Fruit fly (Drosophila melanogaster) whole organism, embryonic: ENCODE data around the gene Usp5.

Experiments used
- CG10147 ChIP-seq: fragments of 200-800 bp; sonication (Bioruptor generic); optimal IDR thresholded peaks from 2 replicates; lab custom pipeline; 2019; ENCODE audit warnings: missing biosample characterization, mild to moderate bottlenecking, missing genetic modification characterization, moderate library complexity
- CG11398 ChIP-seq: fragments of 200-800 bp; sonication (Bioruptor generic); optimal IDR thresholded peaks from 2 replicates; lab custom pipeline; 2016; ENCODE audit warnings: missing biosample characterization, missing genetic modification characterization
- CG12236 ChIP-seq: fragments of 200-800 bp; sonication (Bioruptor generic); optimal IDR thresholded peaks from 2 replicates; lab custom pipeline; 2016; ENCODE audit warnings: missing biosample characterization, missing genetic modification characterization
- CG16779 ChIP-seq: fragments of 200-800 bp; sonication (Bioruptor generic); IDR thresholded peaks from 2 replicates; pipeline ENCODE4 v1.3.6; 2022; ENCODE audit warnings: missing biosample characterization, missing genetic modification characterization
- CG2202 ChIP-seq: fragments of 200-800 bp; sonication (Bioruptor generic); optimal IDR thresholded peaks from 2 replicates; lab custom pipeline; 2018; ENCODE audit warnings: missing biosample characterization, mild to moderate bottlenecking, missing genetic modification characterization
- CG32532 ChIP-seq: fragments of 200-800 bp; sonication (Bioruptor generic); IDR thresholded peaks from 2 replicates; pipeline ENCODE4 v1.3.6; 2022; ENCODE audit warnings: missing biosample characterization, missing genetic modification characterization
- CG5245 ChIP-seq: fragments of 200-800 bp; sonication (Bioruptor generic); optimal IDR thresholded peaks from 3 replicates; lab custom pipeline; 2016; ENCODE audit warnings: missing biosample characterization, missing genetic modification characterization
- CG6175 ChIP-seq: fragments of 200-800 bp; sonication (Bioruptor generic); IDR thresholded peaks from 3 replicates; pipeline ENCODE4 v1.3.6; 2022; ENCODE audit warnings: missing biosample characterization, missing genetic modification characterization
- CG6272 ChIP-seq: fragments of 200-800 bp; sonication (Bioruptor generic); IDR thresholded peaks from 2 replicates; pipeline ENCODE4 v1.3.6; 2022; ENCODE audit warnings: missing biosample characterization, missing genetic modification characterization
- CG6683 ChIP-seq: fragments of 200-800 bp; sonication (Bioruptor generic); optimal IDR thresholded peaks from 2 replicates; lab custom pipeline; 2017; ENCODE audit warnings: missing biosample characterization, mild to moderate bottlenecking, missing genetic modification characterization, missing genetic modification reagents
- CG7928 ChIP-seq: fragments of 200-800 bp; sonication (Bioruptor generic); optimal IDR thresholded peaks from 2 replicates; lab custom pipeline; 2017; ENCODE audit warnings: missing biosample characterization, mild to moderate bottlenecking, missing genetic modification characterization
- CG7987 ChIP-seq: fragments of 200-800 bp; sonication (Bioruptor generic); optimal IDR thresholded peaks from 2 replicates; lab custom pipeline; 2018; ENCODE audit warnings: missing biosample characterization, mild to moderate bottlenecking, missing genetic modification characterization, moderate library complexity
- CG8281 ChIP-seq: fragments of 200-800 bp; sonication (Bioruptor generic); optimal IDR thresholded peaks from 2 replicates; lab custom pipeline; 2018; ENCODE audit warnings: missing biosample characterization, mild to moderate bottlenecking, missing genetic modification characterization, moderate library complexity
- CHES-1-like ChIP-seq: fragments of 200-800 bp; sonication (Bioruptor generic); optimal IDR thresholded peaks from 2 replicates; lab custom pipeline; 2016; ENCODE audit warnings: missing biosample characterization, missing genetic modification characterization
- Camta ChIP-seq: fragments of 200-800 bp; sonication (Bioruptor generic); optimal IDR thresholded peaks from 2 replicates; lab custom pipeline; 2016; ENCODE audit warnings: missing biosample characterization, missing genetic modification characterization
- D ChIP-seq, 2 experiments: fragments of 200-800 bp in 1 of 2; fragments of >200 bp in 1 of 2; sonication (Bioruptor generic) in 1 of 2; optimal IDR thresholded peaks; 2 replicates in 1 of 2; 3 replicates in 1 of 2; lab custom pipeline; 2017; ENCODE audit warnings: mild to moderate bottlenecking in 1 of 2, missing biosample characterization in 1 of 2, missing genetic modification characterization in 1 of 2, missing genetic modification reagents in 1 of 2
- Doc3 ChIP-seq: fragments of 200-800 bp; sonication (Bioruptor generic); IDR thresholded peaks from 3 replicates; pipeline ENCODE4 v1.3.6; 2022; ENCODE audit warnings: missing biosample characterization, missing genetic modification characterization; ENCODE audit not compliant: partially characterized antibody
- GATAe ChIP-seq: fragments of 200-800 bp; sonication (Bioruptor generic); conservative IDR thresholded peaks from 2 replicates; pipeline ENCODE4 v1.3.6; 2022; ENCODE audit warnings: missing biosample characterization, missing genetic modification characterization
- HLH3B ChIP-seq: fragments of 200-800 bp; sonication (Bioruptor generic); IDR thresholded peaks from 2 replicates; pipeline ENCODE4 v1.3.6; 2022; ENCODE audit warnings: missing biosample characterization, missing genetic modification characterization
- HLHmδ ChIP-seq: fragments of 200-800 bp; sonication (Bioruptor generic); optimal IDR thresholded peaks from 2 replicates; lab custom pipeline; 2018; ENCODE audit warnings: missing biosample characterization, mild to moderate bottlenecking, missing genetic modification characterization, moderate library complexity
- MTF-1 ChIP-seq: fragments of 200-800 bp; sonication (Bioruptor generic); optimal IDR thresholded peaks from 2 replicates; lab custom pipeline; 2018; ENCODE audit warnings: missing biosample characterization, mild to moderate bottlenecking, missing genetic modification characterization, borderline replicate concordance
- NC2α ChIP-seq: fragments of 200-800 bp; sonication (Bioruptor generic); optimal IDR thresholded peaks from 2 replicates; lab custom pipeline; 2016; ENCODE audit warnings: missing biosample characterization, missing genetic modification characterization
- Sox100B ChIP-seq: fragments of 200-800 bp; sonication (Bioruptor generic); optimal IDR thresholded peaks from 3 replicates; lab custom pipeline; 2018; ENCODE audit warnings: missing biosample characterization, mild to moderate bottlenecking, missing genetic modification characterization
- Sry-β ChIP-seq: fragments of 200-800 bp; sonication (Bioruptor generic); optimal IDR thresholded peaks from 2 replicates; lab custom pipeline; 2018; ENCODE audit warnings: missing biosample characterization, mild to moderate bottlenecking, missing genetic modification characterization, moderate library complexity
- YL-1 ChIP-seq: fragments of 200-800 bp; sonication (Bioruptor generic); optimal IDR thresholded peaks from 3 replicates; lab custom pipeline; 2017; ENCODE audit warnings: missing biosample characterization, mild to moderate bottlenecking, missing genetic modification characterization
- amos ChIP-seq: fragments of 200-800 bp; sonication (Bioruptor generic); IDR thresholded peaks from 2 replicates; pipeline ENCODE4 v1.3.6; 2022; ENCODE audit warnings: missing biosample characterization, missing genetic modification characterization; ENCODE audit not compliant: partially characterized antibody
- bab2 ChIP-seq: fragments of 200-800 bp; sonication (Bioruptor generic); optimal IDR thresholded peaks from 2 replicates; lab custom pipeline; 2016; ENCODE audit warnings: missing biosample characterization, missing genetic modification characterization
- cad ChIP-seq: fragments of >200 bp; optimal IDR thresholded peaks from 2 replicates; lab custom pipeline; 2017; ENCODE audit warnings: missing biosample characterization, missing genetic modification characterization
- chif ChIP-seq, 2 experiments: fragments of 200-800 bp; sonication (Bioruptor generic); optimal IDR thresholded peaks; 3 replicates each; lab custom pipeline; 2016; ENCODE audit warnings: missing biosample characterization in 2 of 2, missing genetic modification characterization in 2 of 2
- chm ChIP-seq: fragments of 200-800 bp; sonication (Bioruptor generic); IDR thresholded peaks from 2 replicates; pipeline ENCODE4 v1.3.6; 2022; ENCODE audit warnings: missing biosample characterization, missing genetic modification characterization
- chn ChIP-seq: fragments of 200-800 bp; sonication (Bioruptor generic); optimal IDR thresholded peaks from 2 replicates; lab custom pipeline; 2016; ENCODE audit warnings: missing biosample characterization, missing genetic modification characterization
- corto ChIP-seq: fragments of 200-800 bp; sonication (Bioruptor generic); optimal IDR thresholded peaks from 2 replicates; lab custom pipeline; 2016; ENCODE audit warnings: missing biosample characterization, mild to moderate bottlenecking, missing genetic modification characterization, moderate library complexity
- crc ChIP-seq: fragments of 200-800 bp; sonication (Bioruptor generic); optimal IDR thresholded peaks from 2 replicates; lab custom pipeline; 2016; ENCODE audit warnings: missing biosample characterization, missing genetic modification characterization
- dimm ChIP-seq: fragments of 200-800 bp; sonication (Bioruptor generic); IDR thresholded peaks from 2 replicates; pipeline ENCODE4 v1.3.6; 2022; ENCODE audit warnings: missing biosample characterization, missing genetic modification characterization
- disco-r ChIP-seq: fragments of 200-800 bp; sonication (Bioruptor generic); optimal IDR thresholded peaks from 2 replicates; lab custom pipeline; 2016; ENCODE audit warnings: missing biosample characterization, missing genetic modification characterization
- eyg ChIP-seq: fragments of 200-800 bp; sonication (Bioruptor generic); optimal IDR thresholded peaks from 3 replicates; lab custom pipeline; 2016; ENCODE audit warnings: missing biosample characterization, missing genetic modification characterization
- fd64A ChIP-seq: fragments of 200-800 bp; sonication (Bioruptor generic); optimal IDR thresholded peaks from 3 replicates; lab custom pipeline; 2018; ENCODE audit warnings: missing biosample characterization, mild to moderate bottlenecking, missing genetic modification characterization
- ftz-f1 ChIP-seq: fragments of 200-800 bp; sonication (Bioruptor generic); optimal IDR thresholded peaks from 2 replicates; lab custom pipeline; 2016; ENCODE audit warnings: missing biosample characterization, missing genetic modification characterization
- grn ChIP-seq: fragments of 200-800 bp; sonication (Bioruptor generic); optimal IDR thresholded peaks from 3 replicates; lab custom pipeline; 2017; ENCODE audit warnings: missing biosample characterization, missing genetic modification characterization
- lola ChIP-seq, 3 experiments: fragments of >200 bp in 2 of 3; fragments of 200-800 bp in 1 of 3; sonication (Bioruptor generic) in 1 of 3; optimal IDR thresholded peaks; 2 replicates each; lab custom pipeline; 2017 to 2019; ENCODE audit warnings: missing biosample characterization in 3 of 3, missing genetic modification characterization in 3 of 3, mild to moderate bottlenecking in 1 of 3, moderate library complexity in 1 of 3
- luna ChIP-seq: fragments of 200-800 bp; sonication (Bioruptor generic); optimal IDR thresholded peaks from 2 replicates; lab custom pipeline; 2016; ENCODE audit warnings: missing biosample characterization, missing genetic modification characterization
- maf-S ChIP-seq: fragments of 200-800 bp; sonication (Bioruptor generic); optimal IDR thresholded peaks from 2 replicates; lab custom pipeline; 2016; ENCODE audit warnings: missing biosample characterization, missing genetic modification characterization
- nerfin-2 ChIP-seq: fragments of 200-800 bp; sonication (Bioruptor generic); IDR thresholded peaks from 2 replicates; pipeline ENCODE4 v1.3.6; 2022; ENCODE audit warnings: missing biosample characterization, missing genetic modification characterization; ENCODE audit not compliant: partially characterized antibody
- otp ChIP-seq: fragments of 200-800 bp; sonication (Bioruptor generic); IDR thresholded peaks from 3 replicates; pipeline ENCODE4, ENCODE4 v1.3.6; 2022; ENCODE audit warnings: missing biosample characterization, missing genetic modification characterization
- pzg ChIP-seq: fragments of 200-800 bp; sonication (Bioruptor generic); optimal IDR thresholded peaks from 3 replicates; lab custom pipeline; 2018; ENCODE audit warnings: missing biosample characterization, mild to moderate bottlenecking, missing genetic modification characterization, moderate library complexity
- sc ChIP-seq, 3 experiments: fragments of >200 bp in 2 of 3; fragments of 200-800 bp in 1 of 3; sonication (Bioruptor generic) in 1 of 3; optimal IDR thresholded peaks; 2 replicates in 2 of 3; 3 replicates in 1 of 3; lab custom pipeline; 2017; ENCODE audit warnings: mild to moderate bottlenecking in 1 of 3, missing biosample characterization in 1 of 3, missing genetic modification characterization in 1 of 3, missing genetic modification reagents in 1 of 3
- sens ChIP-seq: fragments of 200-800 bp; sonication (Bioruptor generic); peaks from one replicate; lab custom pipeline; 2016; ENCODE audit warnings: missing biosample characterization, missing genetic modification characterization

Usp5 gene

DNA sequence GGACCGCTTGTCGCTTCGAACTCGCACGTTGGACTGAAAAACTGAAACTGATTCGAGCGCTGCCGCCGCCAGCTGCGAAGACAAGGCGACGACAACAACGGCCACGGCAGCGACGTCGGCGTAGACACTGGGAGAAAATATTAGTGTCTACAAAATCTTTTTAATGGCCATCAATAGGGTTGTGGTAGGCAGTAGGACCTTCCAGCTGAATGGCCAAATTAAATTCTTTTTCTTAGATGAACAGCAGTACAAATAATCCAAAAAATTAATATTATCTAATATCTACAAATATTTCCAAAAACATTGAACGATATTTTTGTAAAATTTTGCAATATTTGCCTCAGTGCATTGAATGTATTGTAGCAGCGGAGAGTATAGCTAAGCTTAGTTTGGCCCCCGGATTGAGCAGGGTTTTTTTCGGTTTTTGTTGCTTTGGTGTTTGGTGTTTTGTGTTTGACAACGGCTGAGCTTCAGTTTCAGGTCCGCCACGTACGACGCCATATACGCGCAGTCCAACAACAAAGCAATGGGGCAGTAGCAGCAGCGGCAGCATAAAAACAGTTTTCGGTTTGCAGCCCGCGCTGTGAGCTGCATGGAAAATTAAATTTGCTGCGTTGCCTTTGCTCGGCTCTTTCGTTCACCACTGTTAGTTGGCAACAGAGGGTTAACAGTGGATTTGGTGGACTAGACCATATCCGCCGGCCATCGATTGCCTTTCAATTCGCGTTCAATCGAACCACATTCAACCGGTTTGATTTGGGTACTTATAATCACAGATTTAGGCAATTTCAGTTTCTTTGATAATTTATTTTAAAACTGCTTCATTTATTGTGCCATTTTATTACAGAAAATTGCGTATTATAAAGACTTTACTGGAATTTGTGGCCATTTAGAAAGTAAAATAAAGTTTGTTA lies 41.0 kb downstream of the Usp5 start, which contains the start of gene Cht7 (continued):
- peak; percentile 45 for TF ChIP-seq crc (GFP tag; lab: Kevin White, UChicago)
- TF ChIP-seq pzg (GFP tag; lab: Kevin White, UChicago) = no peak
- TF ChIP-seq NC2α = peak; percentile 50
- TF ChIP-seq MTF-1 (GFP tag; lab: Kevin White, UChicago) = peak; percentile 54
- TF ChIP-seq Camta (GFP tag; lab: Kevin White, UChicago) = peak; percentile 43
- TF ChIP-seq HLH3B (GFP tag; lab: Robert Waterston, UW) = peak; percentile 77
- peak; percentile 49 for TF ChIP-seq CG8281 (tag; lab: Kevin White, UChicago)
- peak; percentile 50; the same call in 1 of the 2 replicates for TF ChIP-seq dimm (GFP tag; lab: Robert Waterston, UW)
- peak; percentile 55 for TF ChIP-seq CG7928
- TF ChIP-seq CG6683 = peak; percentile 47
- TF ChIP-seq grn (GFP tag; lab: Kevin White, UChicago) = no peak
- peak; percentile 49 for TF ChIP-seq CG11398 (GFP tag; lab: Kevin White, UChicago)
- TF ChIP-seq Sry-β (GFP tag; lab: Kevin White, UChicago) = no peak
- peak in 1 of 3 experiments; percentile 83 for TF ChIP-seq lola (GFP tag; optimal IDR thresholded peaks at IDR 0.05; lab: Kevin White, UChicago)
- peak; percentile 71 to 77 for TF ChIP-seq chif (GFP tag; optimal IDR thresholded peaks at IDR 0.05; lab: Kevin White, UChicago)
- TF ChIP-seq Doc3 (GFP tag; lab: Robert Waterston, UW) = no peak
- peak; percentile 80 for TF ChIP-seq CG2202
- TF ChIP-seq D (optimal IDR thresholded peaks at IDR 0.05; lab: Kevin White, UChicago) = no peak
- TF ChIP-seq D (GFP tag; optimal IDR thresholded peaks at IDR 0.05; lab: Kevin White, UChicago) = peak; percentile 81
- no peak for TF ChIP-seq amos
- TF ChIP-seq eyg (GFP tag; lab: Kevin White, UChicago) = peak; percentile 4
- TF ChIP-seq GATAe (GFP tag; lab: Robert Waterston, UW) = no peak
- TF ChIP-seq CG6272 (GFP tag; lab: Robert Waterston, UW) = peak; percentile 64; the same call in 1 of the 2 replicates
- peak; percentile 88 for TF ChIP-seq CG32532
- peak; percentile 47 for TF ChIP-seq YL-1
- peak; percentile 27 for TF ChIP-seq disco-r (GFP tag; lab: Kevin White, UChicago)
- peak; percentile 66 for TF ChIP-seq bab2 (GFP tag; lab: Kevin White, UChicago)
- peak; percentile 82 for TF ChIP-seq CG10147 (GFP tag; lab: Kevin White, UChicago)
- peak; percentile 46 for TF ChIP-seq maf-S (GFP tag; lab: Kevin White, UChicago)
- TF ChIP-seq fd64A = peak; percentile 41
- TF ChIP-seq sens (GFP tag; lab: Kevin White, UChicago) = peak; percentile 89
- TF ChIP-seq CG5245 = peak; percentile 65
- TF ChIP-seq corto (GFP tag; lab: Kevin White, UChicago) = peak; percentile 39
- peak; percentile 39 for TF ChIP-seq CG7987 (GFP tag; lab: Kevin White, UChicago)
- TF ChIP-seq CG12236 (GFP tag; lab: Kevin White, UChicago) = no peak
- TF ChIP-seq nerfin-2 = no peak
- TF ChIP-seq CG16779 (GFP tag; lab: Robert Waterston, UW) = no peak
- 0 out of 3 replicates have a peak, but pooled peaks have one; percentile 50 for TF ChIP-seq otp
- TF ChIP-seq luna (GFP tag; lab: Kevin White, UChicago) = no peak
- peak; percentile 34 for TF ChIP-seq CHES-1-like
- TF ChIP-seq Sox100B (GFP tag; lab: Kevin White, UChicago) = peak; percentile 89
- TF ChIP-seq HLHmδ (GFP tag; lab: Kevin White, UChicago) = no peak
- no peak for TF ChIP-seq sc (optimal IDR thresholded peaks at IDR 0.05; lab: Kevin White, UChicago)
- TF ChIP-seq sc (GFP tag; optimal IDR thresholded peaks at IDR 0.05; lab: Kevin White, UChicago) = peak; percentile 83
- TF ChIP-seq chm (GFP tag; lab: Robert Waterston, UW) = peak; percentile 46; the same call in 1 of the 2 replicates
- 0 out of 3 replicates have a peak, but pooled peaks have one; percentile 10 for TF ChIP-seq CG6175 (GFP tag; lab: Robert Waterston, UW)
- TF ChIP-seq cad (GFP tag; lab: Kevin White, UChicago) = no peak
- peak; percentile 81 for TF ChIP-seq chn (GFP tag; lab: Kevin White, UChicago)
- peak; percentile 8 for TF ChIP-seq ftz-f1 (GFP tag; lab: Kevin White, UChicago)
